Worm (Caenorhabditis elegans) whole organism, L4/young adult: Measurements from ENCODE around the gene acd-4.

ENCODE experiments used
- dao-5 ChIP-seq: sonication (generic microtip); optimal IDR thresholded peaks from 2 replicates; lab custom pipeline; 2016; ENCODE audit warnings: missing genotype, missing genetic modification characterization, moderate library complexity, missing compliant biosample characterization
- him-1 ChIP-seq: sonication (generic microtip); optimal IDR thresholded peaks from 2 replicates; lab custom pipeline; 2016; ENCODE audit warnings: missing genotype, missing genetic modification reagents, missing genetic modification characterization, missing compliant biosample characterization

DNA sequence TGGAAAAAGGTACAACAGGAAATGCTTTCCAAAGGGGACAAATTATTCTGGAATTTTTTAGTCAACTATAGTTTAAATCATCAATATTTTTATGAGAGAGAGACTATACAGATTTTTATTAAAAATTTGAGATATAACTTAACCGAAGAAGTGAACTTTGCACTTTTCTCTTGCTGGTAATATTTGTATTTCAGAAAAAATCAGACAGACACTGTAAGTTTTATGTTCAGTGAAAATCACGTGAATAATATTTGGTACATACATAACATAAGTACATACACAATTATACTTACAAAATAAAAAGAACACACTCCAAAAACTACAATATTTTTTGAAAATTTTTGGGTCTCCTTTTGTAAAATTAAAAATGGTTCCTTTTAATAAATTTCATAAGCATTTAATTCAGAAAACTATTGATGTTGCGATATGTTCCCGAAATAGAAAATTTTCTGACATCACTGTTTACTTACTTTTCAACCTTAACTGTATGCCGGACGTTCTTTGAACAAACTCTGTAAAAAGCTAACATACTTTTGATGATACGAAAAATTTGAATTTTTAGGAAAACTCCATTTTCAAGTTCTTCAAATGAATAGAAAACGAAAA is at the start of gene acd-4, which contains the start of gene F28A12.10:
- TF ChIP-seq him-1 (no peak), dao-5 (tag; lab: Kevin White, UChicago) (no peak)
